Worm (Caenorhabditis elegans) whole organism, L2 larva: Measurements from ENCODE around the gene B0554.2.

ENCODE experiments used
- ZK546.5 ChIP-seq: sonication (generic microtip); optimal IDR thresholded peaks from 2 replicates; lab custom pipeline; 2017; ENCODE audit warnings: missing biosample characterization, missing genetic modification characterization
- alr-1 ChIP-seq: fragments of 150-350 bp; optimal IDR thresholded peaks from 2 replicates; lab custom pipeline; 2014; ENCODE audit warnings: missing biosample characterization, missing genetic modification characterization
- aly-2 ChIP-seq: fragments of 150-350 bp; optimal IDR thresholded peaks from 2 replicates; lab custom pipeline; 2014; ENCODE audit warnings: missing biosample characterization, missing genetic modification characterization
- ama-1 ChIP-seq: fragments of 150-350 bp; optimal IDR thresholded peaks from 2 replicates; lab custom pipeline; 2018; ENCODE audit warnings: inconsistent platforms
- ceh-82 ChIP-seq: fragments of 150-350 bp; optimal IDR thresholded peaks from 2 replicates; lab custom pipeline; 2014; ENCODE audit warnings: missing biosample characterization, missing genetic modification characterization
- fos-1 ChIP-seq: fragments of 150-350 bp; optimal IDR thresholded peaks from 2 replicates; lab custom pipeline; 2014; ENCODE audit warnings: missing biosample characterization, missing genetic modification characterization
- nhr-23 ChIP-seq: fragments of 150-350 bp; optimal IDR thresholded peaks from 2 replicates; lab custom pipeline; 2014; ENCODE audit warnings: missing biosample characterization, missing genetic modification reagents, missing genetic modification characterization
- sem-4 ChIP-seq: fragments of 150-350 bp; optimal IDR thresholded peaks from 2 replicates; lab custom pipeline; 2014; ENCODE audit warnings: missing biosample characterization, missing genetic modification reagents, missing genetic modification characterization
- skn-1 ChIP-seq: sonication (generic microtip); optimal IDR thresholded peaks from 2 replicates; lab custom pipeline; 2017; ENCODE audit warnings: missing biosample characterization, missing genetic modification characterization
- ztf-4 ChIP-seq: fragments of 150-350 bp; optimal IDR thresholded peaks from 2 replicates; lab custom pipeline; 2014; ENCODE audit warnings: missing biosample characterization, missing genetic modification characterization

DNA sequence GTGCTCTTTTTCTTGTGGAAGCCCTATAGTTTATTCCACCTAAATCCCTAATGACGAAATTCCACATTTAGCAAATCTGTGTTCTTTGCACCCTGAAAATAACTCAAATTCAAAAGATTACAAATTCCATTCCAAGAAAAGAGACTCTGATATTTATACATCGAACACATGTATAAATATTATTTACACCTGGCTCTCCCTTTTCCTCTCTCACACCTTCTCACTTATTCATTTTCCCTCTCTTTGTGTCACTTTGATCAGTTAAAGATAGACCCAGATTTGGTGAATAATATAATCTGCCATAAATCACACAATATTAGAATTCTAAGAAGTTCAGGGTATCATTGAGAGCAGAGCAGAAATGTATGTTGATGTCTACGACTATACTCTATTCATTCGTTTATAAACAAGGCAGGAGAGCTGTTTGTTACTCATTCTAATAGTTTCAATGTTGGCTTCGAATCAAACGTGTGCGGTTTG is 41.8 kb upstream of the B0554.2 start, which contains the start of gene nhr-254:
- TF ChIP-seq alr-1 (tag; lab: Kevin White, UChicago) (no peak), ztf-4 (tag; lab: Kevin White, UChicago) (no peak), aly-2 (no peak), nhr-23 (no peak), fos-1 (tag; lab: Kevin White, UChicago) (no peak), skn-1 (tag; lab: Kevin White, UChicago) (no peak), ama-1 (lab: Kevin White, UChicago) (no peak), ZK546.5 (tag; lab: Kevin White, UChicago) (no peak), sem-4 (tag; lab: Kevin White, UChicago) (no peak), ceh-82 (no peak)
